Worm (Caenorhabditis elegans) whole organism, L4/young adult: Measurements from ENCODE around the gene slc-25A29.

Source experiments
- dao-5 ChIP-seq: sonication (generic microtip); optimal IDR thresholded peaks from 2 replicates; lab custom pipeline; 2016; ENCODE audit warnings: missing genotype, missing genetic modification characterization, moderate library complexity, missing compliant biosample characterization
- him-1 ChIP-seq: sonication (generic microtip); optimal IDR thresholded peaks from 2 replicates; lab custom pipeline; 2016; ENCODE audit warnings: missing genotype, missing genetic modification reagents, missing genetic modification characterization, missing compliant biosample characterization

- TF ChIP-seq him-1 (tag; lab: Kevin White, UChicago) (no peak), dao-5 (tag; lab: Kevin White, UChicago) (no peak)
Measured at ce11 chrV:14603755-14604154, 54.2 kb downstream of the slc-25A29 start.
